Fruit fly (Drosophila melanogaster): ENCODE data around the gene CG3473.

- TF ChIP-seq insv (optimal IDR thresholded peaks at IDR 0.05) = no peak
- TF ChIP-seq h (optimal IDR thresholded peaks at IDR 0.05) = no peak
These were observed 32.8 kb downstream of the CG3473 start for dm6 chr2L:14530685-14531084.
